Worm (Caenorhabditis elegans): ENCODE results near the gene mlc-7.
A peak's percentile ranks its signal among the peaks of the same experiment; 100 is the strongest.

The mlc-7 gene

DNA sequence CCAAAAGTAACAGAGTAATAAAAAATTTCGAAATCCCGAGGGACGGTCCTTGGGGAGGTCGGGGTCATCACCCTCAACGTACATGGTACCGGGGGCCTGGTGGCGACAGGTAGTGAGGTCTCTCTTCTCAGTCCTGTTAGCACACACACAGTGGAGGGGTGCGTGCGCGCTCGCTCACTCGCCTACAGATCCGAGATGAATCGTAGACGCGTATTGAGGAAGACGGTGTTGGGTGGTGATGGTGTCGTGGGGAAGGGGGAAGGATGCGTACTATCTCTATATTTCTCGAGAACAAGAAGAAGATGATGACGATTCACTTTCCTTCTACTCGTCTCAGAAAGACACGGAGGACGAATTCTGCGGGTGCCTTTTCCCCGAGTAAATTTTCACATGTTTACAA, 37.4 kb upstream of the mlc-7 start:
- TF ChIP-seq nhr-25 (tag; optimal IDR thresholded peaks at IDR 0.05) (peak; percentile 16), unc-39 (tag; optimal IDR thresholded peaks at IDR 0.05) (no peak)

ce11 chrIII:13714950-13715349, 36.3 kb upstream of the mlc-7 start:
- TF ChIP-seq elt-2 (tag; optimal IDR thresholded peaks at IDR 0.05) (no peak), pqm-1 (tag; optimal IDR thresholded peaks at IDR 0.05) (no peak)

DNA sequence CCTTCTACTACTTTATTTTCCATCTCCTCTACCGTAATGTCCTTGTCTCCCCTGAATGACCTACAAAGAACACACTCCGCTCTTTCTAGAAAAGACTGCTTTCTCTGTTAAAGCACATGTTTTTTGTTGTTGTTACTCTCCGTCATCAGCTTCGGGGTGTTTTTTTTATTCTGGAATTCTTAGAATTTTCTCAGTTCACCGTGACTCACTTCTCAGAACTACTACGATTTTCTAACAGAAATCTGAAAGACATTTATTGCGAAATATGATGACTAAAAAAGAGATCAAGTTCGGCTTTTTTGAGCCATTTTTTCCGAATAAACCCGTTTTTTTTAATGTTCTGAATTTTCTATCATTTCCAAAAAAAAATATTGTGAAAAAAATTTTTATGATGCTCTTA, 35.0 kb upstream of the mlc-7 start:
- TF ChIP-seq elt-1 (tag; optimal IDR thresholded peaks at IDR 0.05), result no peak
- TF ChIP-seq nhr-11 (tag; optimal IDR thresholded peaks at IDR 0.05), result peak; percentile 63
- no peak for TF ChIP-seq hmg-11 (tag; optimal IDR thresholded peaks at IDR 0.05)
- no peak for TF ChIP-seq pqm-1 (tag; optimal IDR thresholded peaks at IDR 0.05)
- TF ChIP-seq nhr-25 (tag; optimal IDR thresholded peaks at IDR 0.05), result peak; percentile 31
- no peak for TF ChIP-seq fkh-10 (GFP tag; optimal IDR thresholded peaks at IDR 0.05)
- no peak for TF ChIP-seq mml-1 (tag; optimal IDR thresholded peaks at IDR 0.05)
- no peak for TF ChIP-seq ceh-9 (tag; optimal IDR thresholded peaks at IDR 0.05)
- peak; percentile 73 for TF ChIP-seq skn-1 (tag; optimal IDR thresholded peaks at IDR 0.05)
- TF ChIP-seq lin-39 (tag; optimal IDR thresholded peaks at IDR 0.05), result no peak

DNA sequence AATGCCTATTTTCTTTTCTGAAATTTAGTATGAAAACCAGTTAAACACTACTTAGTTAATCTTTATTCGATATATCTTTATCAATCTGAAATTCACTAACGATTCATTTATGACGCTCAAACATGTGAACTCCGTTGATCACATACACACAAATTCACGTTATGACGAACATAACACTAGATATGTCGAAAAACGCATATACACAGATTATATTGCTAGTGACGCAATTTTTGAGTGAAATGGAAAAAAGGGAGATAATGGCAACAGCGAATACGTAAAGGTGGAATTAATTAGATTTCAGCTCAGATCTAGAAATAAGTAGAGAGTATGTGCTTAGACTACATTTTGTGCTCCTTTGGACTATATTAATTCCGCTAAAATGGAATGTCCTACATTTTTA, 34.4 kb upstream of the mlc-7 start:
- TF ChIP-seq pqm-1 (tag; optimal IDR thresholded peaks at IDR 0.05) (no peak), nhr-43 (tag; optimal IDR thresholded peaks at IDR 0.05; ENCODE audit: poor library complexity, severe bottlenecking) (no peak), snpc-4 (tag; optimal IDR thresholded peaks at IDR 0.05) (no peak), tbx-2 (tag; optimal IDR thresholded peaks at IDR 0.05) (no peak), pha-4 (tag; optimal IDR thresholded peaks at IDR 0.05) (no peak), ama-1 (optimal IDR thresholded peaks at IDR 0.05) (no peak), elt-3 (tag; optimal IDR thresholded peaks at IDR 0.05) (no peak), ZK546.5 (tag; optimal IDR thresholded peaks at IDR 0.05) (no peak), ceh-9 (tag; optimal IDR thresholded peaks at IDR 0.05) (no peak), hmg-11 (tag; optimal IDR thresholded peaks at IDR 0.05) (no peak), nhr-67 (tag; optimal IDR thresholded peaks at IDR 0.05) (no peak), R02D3.7 (tag; optimal IDR thresholded peaks at IDR 0.05) (no peak), nhr-76 (tag; optimal IDR thresholded peaks at IDR 0.05) (no peak), nhr-11 (tag; optimal IDR thresholded peaks at IDR 0.05) (no peak), egl-5 (tag; optimal IDR thresholded peaks at IDR 0.05) (no peak)

- TF ChIP-seq lin-39 (tag; optimal IDR thresholded peaks at IDR 0.05), result peak; percentile 73
- peak; percentile 26 for TF ChIP-seq lsy-12 (tag; optimal IDR thresholded peaks at IDR 0.05)
- peak; percentile 27 for TF ChIP-seq lin-15B (tag; optimal IDR thresholded peaks at IDR 0.05)
- TF ChIP-seq fkh-2 (tag; optimal IDR thresholded peaks at IDR 0.05), result no peak
- peak; percentile 79 for TF ChIP-seq nfya-1 (tag; optimal IDR thresholded peaks at IDR 0.05; ENCODE audit: insufficient read depth)
- TF ChIP-seq nhr-43 (tag; optimal IDR thresholded peaks at IDR 0.05; ENCODE audit: poor library complexity, severe bottlenecking), result peak; percentile 40
- peak; percentile 72 for TF ChIP-seq pha-4 (tag; optimal IDR thresholded peaks at IDR 0.05)
- no peak for TF ChIP-seq ztf-4 (tag; optimal IDR thresholded peaks at IDR 0.05)
- TF ChIP-seq egl-5 (tag; optimal IDR thresholded peaks at IDR 0.05), result peak; percentile 53
- TF ChIP-seq nhr-67 (tag; optimal IDR thresholded peaks at IDR 0.05), result no peak
- peak; percentile 93 for TF ChIP-seq nhr-25 (tag; optimal IDR thresholded peaks at IDR 0.05)
- TF ChIP-seq mml-1 (tag; optimal IDR thresholded peaks at IDR 0.05), result no peak
- TF ChIP-seq nhr-23 (tag; optimal IDR thresholded peaks at IDR 0.05), result peak; percentile 66
- TF ChIP-seq jun-1 (tag; optimal IDR thresholded peaks at IDR 0.05), result peak; percentile 33
- TF ChIP-seq ama-1 (optimal IDR thresholded peaks at IDR 0.05), result peak; percentile 9
- TF ChIP-seq hmg-11 (tag; optimal IDR thresholded peaks at IDR 0.05), result peak; percentile 74
- no peak for TF ChIP-seq pqm-1 (tag; optimal IDR thresholded peaks at IDR 0.05)
- no peak for TF ChIP-seq mdl-1 (tag; optimal IDR thresholded peaks at IDR 0.05)
- TF ChIP-seq nhr-11 (tag; optimal IDR thresholded peaks at IDR 0.05), result no peak
Observed at ce11 chrIII:13717505-13717904, 33.7 kb upstream of the mlc-7 start.

DNA sequence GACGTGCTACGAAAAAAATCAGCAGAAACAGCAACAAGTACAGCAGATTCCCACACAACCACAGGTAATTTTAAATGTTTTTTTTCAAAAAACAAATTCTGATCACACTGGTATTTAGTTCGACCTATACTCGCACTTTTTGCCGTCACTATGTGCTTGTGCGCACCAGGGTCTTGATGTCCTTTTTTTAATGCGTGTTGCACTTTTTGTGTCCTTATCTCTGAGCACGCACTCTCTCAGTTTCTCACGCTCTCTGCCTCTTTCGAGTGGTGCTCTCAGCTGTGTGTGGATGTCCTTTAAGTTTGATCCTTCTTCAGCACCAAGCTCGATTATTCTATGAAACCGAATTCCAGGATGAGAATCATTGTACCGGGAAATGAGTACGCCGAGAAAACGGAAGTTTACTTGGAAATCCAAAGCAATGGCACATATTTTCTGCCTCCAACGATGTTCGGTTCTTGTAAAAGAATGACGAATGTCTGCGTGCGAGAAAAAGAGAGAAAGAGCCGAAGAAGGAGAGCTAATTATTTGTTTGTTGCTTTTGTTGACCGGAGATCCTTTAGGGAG, 32.8 kb upstream of the mlc-7 start:
- peak; percentile 16 for TF ChIP-seq elt-2 (tag; optimal IDR thresholded peaks at IDR 0.05)
- TF ChIP-seq pqm-1 (tag; optimal IDR thresholded peaks at IDR 0.05), result peak; percentile 26
- no peak for TF ChIP-seq fos-1 (tag; optimal IDR thresholded peaks at IDR 0.05)
- TF ChIP-seq nhr-11 (tag; optimal IDR thresholded peaks at IDR 0.05), result peak; percentile 77
- TF ChIP-seq nhr-43 (tag; optimal IDR thresholded peaks at IDR 0.05; ENCODE audit: poor library complexity, severe bottlenecking), result no peak
- no peak for TF ChIP-seq ztf-11 (tag; optimal IDR thresholded peaks at IDR 0.05)
- peak; percentile 11 for TF ChIP-seq pha-4 (tag; optimal IDR thresholded peaks at IDR 0.05)
- peak; percentile 16 for TF ChIP-seq egl-5 (tag; optimal IDR thresholded peaks at IDR 0.05)
- TF ChIP-seq unc-62 (GFP tag; optimal IDR thresholded peaks at IDR 0.05), result no peak
- peak; percentile 8 for TF ChIP-seq lsy-12 (tag; optimal IDR thresholded peaks at IDR 0.05)
- no peak for TF ChIP-seq elt-3 (tag; optimal IDR thresholded peaks at IDR 0.05)
- peak; percentile 41 for TF ChIP-seq nfya-1 (tag; optimal IDR thresholded peaks at IDR 0.05; ENCODE audit: insufficient read depth)
